Fruit fly (Drosophila melanogaster) whole organism: ENCODE measurements around the gene Npc2d.

Experiments
- pan ChIP-seq: fragments of >200 bp; optimal IDR thresholded peaks from 2 replicates; lab custom pipeline; 2017
- usp ChIP-seq: fragments of >200 bp; optimal IDR thresholded peaks from 2 replicates; lab custom pipeline; 2017; ENCODE audit warnings: missing biosample characterization, missing genetic modification characterization, mixed read lengths

DNA sequence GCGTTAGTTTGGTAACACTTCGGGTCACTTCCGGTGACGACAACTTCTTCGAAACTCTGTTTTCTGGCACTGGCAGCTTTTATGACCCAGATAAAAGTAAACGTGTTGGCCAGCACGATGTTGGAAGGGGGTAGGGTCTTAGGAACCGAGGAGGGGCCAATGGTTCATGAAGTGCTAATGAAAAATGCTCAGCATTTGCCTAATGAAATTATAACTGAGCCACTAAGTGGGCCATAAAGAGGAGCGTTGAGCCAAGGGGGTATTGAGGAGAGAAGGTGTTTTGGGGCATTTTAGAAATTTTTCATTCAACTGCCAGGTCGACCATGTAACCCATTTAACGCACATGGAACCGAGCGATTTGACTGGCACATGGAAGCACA lies 42.4 kb upstream of the Npc2d start:
- TF ChIP-seq pan (lab: Kevin White, UChicago) (no peak), usp (GFP tag; lab: Kevin White, UChicago) (no peak)
